Fruit fly (Drosophila melanogaster) whole organism, pupa: ENCODE results near the gene CG42258.
A peak's percentile ranks its signal among the peaks of the same experiment; 100 is the strongest.

Source experiments
- CG10348 ChIP-seq: fragments of 200-800 bp; sonication (Bioruptor generic); IDR thresholded peaks from 2 replicates; pipeline ENCODE4 v1.3.6; 2022; ENCODE audit warnings: missing biosample characterization, missing genetic modification characterization
- CG12605 ChIP-seq: fragments of 200-800 bp; sonication (Bioruptor generic); IDR thresholded peaks from 2 replicates; pipeline ENCODE4 v1.3.6; 2022; ENCODE audit warnings: missing biosample characterization, missing genetic modification characterization
- CG13204 ChIP-seq: fragments of 200-800 bp; sonication (Bioruptor generic); optimal IDR thresholded peaks from 2 replicates; lab custom pipeline; 2018; ENCODE audit warnings: missing biosample characterization, mild to moderate bottlenecking, missing genetic modification characterization, moderate library complexity
- CG14655 ChIP-seq: fragments of 200-800 bp; sonication (Bioruptor generic); optimal IDR thresholded peaks from 3 replicates; lab custom pipeline; 2017; ENCODE audit warnings: mild to moderate bottlenecking, missing biosample characterization, missing genetic modification reagents, missing genetic modification characterization
- CG15710 ChIP-seq: fragments of 200-800 bp; sonication (Bioruptor generic); optimal IDR thresholded peaks from 2 replicates; lab custom pipeline; 2018; ENCODE audit warnings: missing biosample characterization, mild to moderate bottlenecking, missing genetic modification characterization, moderate library complexity
- CG17806 ChIP-seq: fragments of 200-800 bp; sonication (Bioruptor generic); optimal IDR thresholded peaks from 2 replicates; lab custom pipeline; 2018; ENCODE audit warnings: missing biosample characterization, mild to moderate bottlenecking, missing genetic modification characterization, moderate library complexity
- CG32121 ChIP-seq: fragments of 200-800 bp; sonication (Bioruptor generic); IDR thresholded peaks from 2 replicates; pipeline ENCODE4 v1.3.6; 2022; ENCODE audit warnings: missing biosample characterization, missing genetic modification characterization
- CG34367 ChIP-seq: fragments of 200-800 bp; sonication (Bioruptor generic); optimal IDR thresholded peaks from 2 replicates; lab custom pipeline; 2018; ENCODE audit warnings: missing biosample characterization, mild to moderate bottlenecking, missing genetic modification characterization
- CG4496 ChIP-seq: fragments of 200-800 bp; sonication (Bioruptor generic); IDR thresholded peaks from 3 replicates; pipeline ENCODE4 v1.3.6; 2022; ENCODE audit warnings: missing biosample characterization, missing genetic modification characterization
- CG8159 ChIP-seq: fragments of 200-800 bp; sonication (Bioruptor generic); optimal IDR thresholded peaks from 3 replicates; lab custom pipeline; 2018; ENCODE audit warnings: missing biosample characterization, mild to moderate bottlenecking, missing genetic modification characterization, moderate library complexity
- CG8301 ChIP-seq: fragments of 200-800 bp; sonication (Bioruptor generic); optimal IDR thresholded peaks from 2 replicates; lab custom pipeline; 2018; ENCODE audit warnings: missing biosample characterization, mild to moderate bottlenecking, missing genetic modification characterization
- CG9948 ChIP-seq: fragments of 200-800 bp; sonication (Bioruptor generic); optimal IDR thresholded peaks from 2 replicates; lab custom pipeline; 2018; ENCODE audit warnings: missing biosample characterization, mild to moderate bottlenecking, missing genetic modification characterization, moderate library complexity
- D1 ChIP-seq: fragments of 200-800 bp; sonication (Bioruptor generic); optimal IDR thresholded peaks from 2 replicates; lab custom pipeline; 2018; ENCODE audit warnings: missing biosample characterization, mild to moderate bottlenecking, missing genetic modification characterization, moderate library complexity
- EcR ChIP-seq: fragments of 200-800 bp; sonication (Bioruptor generic); optimal IDR thresholded peaks from 3 replicates; lab custom pipeline; 2019; ENCODE audit warnings: missing biosample characterization, missing genetic modification characterization, mild to moderate bottlenecking, moderate library complexity, missing genetic modification reagents
- Ets98B ChIP-seq: fragments of 200-800 bp; sonication (Bioruptor generic); IDR thresholded peaks from 2 replicates; pipeline ENCODE4 v1.3.6; 2022; ENCODE audit warnings: missing biosample characterization, missing genetic modification characterization
- Pif1A ChIP-seq: fragments of 200-800 bp; sonication (Bioruptor generic); optimal IDR thresholded peaks from 3 replicates; lab custom pipeline; 2016; ENCODE audit warnings: missing biosample characterization, missing genetic modification characterization
- Pif1B ChIP-seq: fragments of 200-800 bp; sonication (Bioruptor generic); optimal IDR thresholded peaks from 3 replicates; lab custom pipeline; 2016; ENCODE audit warnings: missing biosample characterization, missing genetic modification characterization
- Snoo ChIP-seq: fragments of 200-800 bp; sonication (Bioruptor generic); optimal IDR thresholded peaks from 3 replicates; lab custom pipeline; 2017; ENCODE audit warnings: missing biosample characterization, mild to moderate bottlenecking, missing genetic modification characterization, inconsistent platforms
- fd96Ca ChIP-seq: fragments of 200-800 bp; sonication (Bioruptor generic); IDR thresholded peaks from 3 replicates; pipeline ENCODE4 v1.3.6; 2022; ENCODE audit warnings: missing biosample characterization, missing genetic modification characterization
- gl ChIP-seq: fragments of 200-800 bp; sonication (Bioruptor generic); optimal IDR thresholded peaks from 2 replicates; lab custom pipeline; 2018; ENCODE audit warnings: missing biosample characterization, mild to moderate bottlenecking, missing genetic modification characterization
- rn ChIP-seq: fragments of 200-800 bp; sonication (Bioruptor generic); IDR thresholded peaks from 2 replicates; pipeline ENCODE4 v1.3.6; 2022; ENCODE audit warnings: missing biosample characterization, missing genetic modification characterization

CG42258 gene

DNA sequence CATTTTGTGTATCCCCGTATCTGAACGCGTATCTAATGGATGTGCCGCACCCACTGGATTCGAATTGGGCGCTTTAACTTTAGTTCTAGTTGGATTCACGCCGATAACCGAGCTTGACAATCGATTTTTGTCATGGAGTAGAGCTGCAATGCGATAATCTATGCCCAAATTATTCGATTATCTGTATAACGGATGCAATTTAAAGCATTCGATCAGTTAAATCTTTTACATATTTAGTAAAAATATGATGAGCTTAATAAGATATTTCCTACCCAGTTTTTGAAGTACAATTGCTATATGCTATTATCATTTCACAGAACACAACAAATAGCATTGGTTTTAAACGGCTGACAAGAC lies 3.9 kb downstream of the CG42258 start:
- TF ChIP-seq CG8301 (tag; lab: Kevin White, UChicago) (no peak), Pif1A (GFP tag; lab: Kevin White, UChicago) (no peak), EcR (no peak), CG4496 (GFP tag; lab: Robert Waterston, UW) (no peak), fd96Ca (GFP tag; lab: Robert Waterston, UW) (no peak), Snoo (tag; lab: Kevin White, UChicago) (no peak), CG15710 (tag; lab: Kevin White, UChicago) (no peak), CG12605 (GFP tag; lab: Robert Waterston, UW) (no peak), Pif1B (no peak), CG17806 (tag; lab: Kevin White, UChicago) (no peak), rn (no peak), CG9948 (tag; lab: Kevin White, UChicago) (no peak), gl (tag; lab: Kevin White, UChicago) (no peak), CG8159 (tag; lab: Kevin White, UChicago) (no peak)

DNA sequence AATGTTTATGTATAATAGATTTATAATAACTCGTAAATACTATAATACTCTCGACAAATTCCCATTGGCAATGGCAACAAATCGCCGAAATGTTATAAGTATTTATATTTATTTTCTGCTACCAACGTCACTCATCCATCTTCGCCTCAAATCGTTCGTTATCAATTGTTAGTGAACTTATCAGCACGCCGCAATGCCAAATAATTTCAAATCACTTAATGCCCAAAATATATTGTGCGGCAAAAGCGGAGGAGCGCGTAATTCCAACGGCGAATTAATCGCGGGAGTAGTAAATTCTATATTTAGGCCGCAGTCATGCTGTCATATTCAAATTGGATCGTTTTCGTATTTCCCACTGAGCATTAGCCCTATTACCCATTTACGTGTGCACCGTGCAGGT lies 5.8 kb downstream of the CG42258 start:
- no peak for TF ChIP-seq Pif1A (GFP tag; lab: Kevin White, UChicago)
- TF ChIP-seq EcR, result no peak
- TF ChIP-seq D1 (tag; lab: Kevin White, UChicago), result no peak
- TF ChIP-seq Pif1B, result no peak
- no peak for TF ChIP-seq fd96Ca (GFP tag; lab: Robert Waterston, UW)
- no peak for TF ChIP-seq CG9948 (tag; lab: Kevin White, UChicago)
- TF ChIP-seq Snoo (tag; lab: Kevin White, UChicago), result no peak

DNA sequence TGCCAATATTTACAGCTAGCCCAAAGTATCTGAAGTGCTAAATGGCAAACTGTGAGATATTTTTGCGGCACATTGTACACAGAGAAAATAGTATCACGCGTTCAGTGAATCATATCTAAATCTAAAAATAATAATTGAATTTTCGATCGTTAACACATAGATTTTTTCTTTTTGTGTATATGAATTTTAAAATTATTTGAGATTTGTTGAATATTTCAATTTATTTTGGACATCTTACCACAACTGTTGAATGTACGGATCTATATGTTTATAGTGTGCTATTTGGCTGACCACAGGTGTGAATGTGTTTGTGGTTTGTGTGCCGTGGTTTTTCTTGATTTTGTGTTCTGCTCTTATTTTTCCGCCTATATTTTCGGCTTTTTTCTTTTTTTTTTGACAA lies 6.5 kb downstream of the CG42258 start:
- TF ChIP-seq CG13204 (GFP tag; lab: Kevin White, UChicago) (no peak), Pif1A (GFP tag; lab: Kevin White, UChicago) (peak; percentile 44), EcR (no peak), CG9948 (tag; lab: Kevin White, UChicago) (peak; percentile 17), rn (no peak), CG32121 (GFP tag; lab: Robert Waterston, UW) (0 out of 2 replicates have a peak, but pooled peaks have one; percentile 18), CG8301 (tag; lab: Kevin White, UChicago) (peak; percentile 27), Snoo (tag; lab: Kevin White, UChicago) (no peak), D1 (tag; lab: Kevin White, UChicago) (peak; percentile 31), CG8159 (tag; lab: Kevin White, UChicago) (no peak), CG14655 (GFP tag; lab: Kevin White, UChicago) (peak; percentile 58), Ets98B (GFP tag; lab: Robert Waterston, UW) (peak; percentile 12; the same call in 1 of the 2 replicates), CG4496 (GFP tag; lab: Robert Waterston, UW) (peak; percentile 54; the same call in 2 of the 3 replicates)

dm6 chrX:12470187-12470931 lies 7.0 kb downstream of the CG42258 start:
- TF ChIP-seq CG9948 (tag; lab: Kevin White, UChicago) (peak; percentile 24), CG12605 (GFP tag; lab: Robert Waterston, UW) (peak; percentile 6; the same call in 1 of the 2 replicates), EcR (no peak), CG10348 (GFP tag; lab: Robert Waterston, UW) (no peak), CG15710 (tag; lab: Kevin White, UChicago) (no peak), CG14655 (GFP tag; lab: Kevin White, UChicago) (peak; percentile 50), fd96Ca (GFP tag; lab: Robert Waterston, UW) (peak; percentile 61; the same call in 2 of the 3 replicates), Snoo (tag; lab: Kevin White, UChicago) (peak; percentile 59), Ets98B (GFP tag; lab: Robert Waterston, UW) (peak; percentile 51; the same call in 1 of the 2 replicates), Pif1A (GFP tag; lab: Kevin White, UChicago) (peak; percentile 2), CG8301 (tag; lab: Kevin White, UChicago) (peak; percentile 6), CG4496 (GFP tag; lab: Robert Waterston, UW) (peak; percentile 64; the same call in 2 of the 3 replicates), Pif1B (no peak), CG8159 (tag; lab: Kevin White, UChicago) (peak; percentile 29), gl (tag; lab: Kevin White, UChicago) (no peak), CG32121 (GFP tag; lab: Robert Waterston, UW) (peak; percentile 18; the same call in 1 of the 2 replicates), rn (no peak)

DNA sequence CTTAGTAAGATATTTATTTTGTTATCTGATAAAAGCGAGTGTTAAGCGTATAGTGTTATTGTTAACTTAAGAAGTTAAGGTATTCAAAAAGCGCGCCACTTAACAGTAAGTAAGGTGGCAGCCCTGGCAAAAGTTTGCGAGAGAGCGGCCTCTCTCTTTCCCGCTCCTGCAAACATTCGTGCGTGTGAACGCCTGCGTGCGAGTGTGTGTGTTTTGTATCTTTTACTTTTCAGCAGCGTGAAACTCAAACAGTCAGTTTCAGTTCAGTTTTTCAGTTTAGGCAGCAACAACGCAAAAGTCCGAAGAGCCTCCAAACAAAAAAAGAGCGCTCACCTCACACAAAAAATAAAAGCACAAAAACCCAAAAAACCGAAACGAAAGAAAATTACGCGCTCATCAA lies 8.1 kb downstream of the CG42258 start:
- TF ChIP-seq CG4496 (GFP tag; lab: Robert Waterston, UW), result peak; percentile 68; the same call in 2 of the 3 replicates
- peak; percentile 58; the same call in 2 of the 3 replicates for TF ChIP-seq fd96Ca (GFP tag; lab: Robert Waterston, UW)
- no peak for TF ChIP-seq CG9948 (tag; lab: Kevin White, UChicago)
- TF ChIP-seq Ets98B (GFP tag; lab: Robert Waterston, UW), result peak; percentile 27; the same call in 1 of the 2 replicates
- peak; percentile 27; the same call in 1 of the 2 replicates for TF ChIP-seq CG32121 (GFP tag; lab: Robert Waterston, UW)
- TF ChIP-seq Pif1A (GFP tag; lab: Kevin White, UChicago), result no peak
- no peak for TF ChIP-seq rn
- TF ChIP-seq CG34367 (tag; lab: Kevin White, UChicago), result no peak
- TF ChIP-seq D1 (tag; lab: Kevin White, UChicago), result no peak
- TF ChIP-seq CG8301 (tag; lab: Kevin White, UChicago), result no peak
- no peak for TF ChIP-seq CG10348 (GFP tag; lab: Robert Waterston, UW)
- TF ChIP-seq EcR, result no peak
- no peak for TF ChIP-seq CG8159 (tag; lab: Kevin White, UChicago)
- TF ChIP-seq CG14655 (GFP tag; lab: Kevin White, UChicago), result no peak
- peak; percentile 46 for TF ChIP-seq CG12605 (GFP tag; lab: Robert Waterston, UW)
